Worm (Caenorhabditis elegans): ENCODE data around the gene mup-2.
A peak's percentile ranks its signal among the peaks of the same experiment; 100 is the strongest.

Gene mup-2

DNA sequence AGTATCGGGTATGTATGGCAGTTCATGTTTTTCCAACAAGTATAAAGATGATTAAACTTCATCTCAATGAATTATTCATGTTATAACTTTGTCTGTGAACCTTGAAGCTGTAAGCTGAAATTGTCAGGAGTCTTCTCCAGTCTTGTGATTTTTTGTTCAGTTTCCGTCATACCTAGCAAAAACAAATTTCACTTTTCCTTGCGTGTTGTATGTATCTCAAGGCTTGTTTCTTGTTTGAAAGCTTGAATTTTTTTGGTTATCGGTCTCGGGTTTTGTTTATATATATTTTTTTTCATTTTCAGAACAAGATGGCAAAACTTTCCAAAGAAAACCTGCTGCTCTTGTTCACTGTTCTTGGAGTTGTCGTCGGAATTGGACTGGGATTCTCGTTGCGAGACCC is 6.9 kb downstream of the mup-2 start, which contains the start of gene glt-4:
Gene glt-4 (plus strand): TSS at position 301 of the 400 bp plus-strand sequence.
- TF ChIP-seq nhr-237 (tag; optimal IDR thresholded peaks at IDR 0.05): no peak
- TF ChIP-seq unc-55 (GFP tag; optimal IDR thresholded peaks at IDR 0.05): no peak
- no peak for TF ChIP-seq alr-1 (tag; optimal IDR thresholded peaks at IDR 0.05)
- no peak for TF ChIP-seq unc-62 (GFP tag; optimal IDR thresholded peaks at IDR 0.05)
- no peak for TF ChIP-seq ZK546.5 (tag; optimal IDR thresholded peaks at IDR 0.05)
- TF ChIP-seq sma-9 (GFP tag; optimal IDR thresholded peaks at IDR 0.05): no peak
- no peak for TF ChIP-seq sma-9 (tag; optimal IDR thresholded peaks at IDR 0.05)
- TF ChIP-seq lin-39 (tag; optimal IDR thresholded peaks at IDR 0.05): no peak
- TF ChIP-seq egl-27 (tag; optimal IDR thresholded peaks at IDR 0.05): no peak
- no peak for TF ChIP-seq mbf-1 (tag; optimal IDR thresholded peaks at IDR 0.05)
- no peak for TF ChIP-seq aly-2 (tag; optimal IDR thresholded peaks at IDR 0.05)
- TF ChIP-seq nhr-129 (tag; optimal IDR thresholded peaks at IDR 0.05): no peak
- TF ChIP-seq ztf-11 (tag; optimal IDR thresholded peaks at IDR 0.05): no peak
- no peak for TF ChIP-seq ama-1 (optimal IDR thresholded peaks at IDR 0.05)
- no peak for TF ChIP-seq elt-3 (tag; optimal IDR thresholded peaks at IDR 0.05)
- TF ChIP-seq ztf-4 (tag; optimal IDR thresholded peaks at IDR 0.05): no peak
- no peak for TF ChIP-seq lsy-2 (tag; optimal IDR thresholded peaks at IDR 0.05)
- no peak for TF ChIP-seq ceh-82 (tag; optimal IDR thresholded peaks at IDR 0.05)
- no peak for TF ChIP-seq ztf-1 (GFP tag; conservative IDR thresholded peaks at IDR 0.05)

DNA sequence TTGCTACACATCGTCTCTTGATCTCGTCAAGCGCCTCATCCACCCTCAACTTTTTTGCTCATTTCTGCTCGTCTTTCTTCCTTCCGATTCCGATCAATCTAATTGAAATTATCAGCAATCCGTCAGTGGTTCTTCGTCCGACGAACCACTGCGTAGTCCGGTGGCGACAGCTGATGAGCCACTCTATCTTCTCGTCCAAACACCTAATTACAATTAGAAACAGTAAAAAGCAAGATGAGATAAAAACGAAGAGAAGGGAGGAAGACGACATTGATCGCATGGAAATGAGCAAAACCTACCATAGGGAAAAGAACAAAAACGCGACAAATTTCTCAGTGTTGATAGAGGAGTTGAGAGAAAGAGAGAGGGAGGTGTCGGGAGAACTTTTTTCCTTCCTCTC is 10.6 kb downstream of the mup-2 start:
- no peak for TF ChIP-seq ztf-11 (tag; optimal IDR thresholded peaks at IDR 0.05)
- no peak for TF ChIP-seq nhr-129 (tag; optimal IDR thresholded peaks at IDR 0.05)
- no peak for TF ChIP-seq ZK546.5 (tag; optimal IDR thresholded peaks at IDR 0.05)
- TF ChIP-seq C34F6.9 (tag; optimal IDR thresholded peaks at IDR 0.05): peak; percentile 8
- no peak for TF ChIP-seq sma-3 (GFP tag; optimal IDR thresholded peaks at IDR 0.05)
- TF ChIP-seq ama-1 (optimal IDR thresholded peaks at IDR 0.05): no peak
- TF ChIP-seq lsy-2 (tag; optimal IDR thresholded peaks at IDR 0.05): peak in 1 of 2 experiments; percentile 5
- TF ChIP-seq nhr-21 (tag; optimal IDR thresholded peaks at IDR 0.05): no peak
- no peak for TF ChIP-seq lin-11 (tag; optimal IDR thresholded peaks at IDR 0.05)
- no peak for TF ChIP-seq nhr-11 (tag; optimal IDR thresholded peaks at IDR 0.05)
- no peak for TF ChIP-seq elt-1 (tag; optimal IDR thresholded peaks at IDR 0.05)
- peak; percentile 6 for TF ChIP-seq F13H6.1 (tag; optimal IDR thresholded peaks at IDR 0.05)
- no peak for TF ChIP-seq egl-27 (tag; optimal IDR thresholded peaks at IDR 0.05)
- no peak for TF ChIP-seq lin-13 (GFP tag; optimal IDR thresholded peaks at IDR 0.05)
- TF ChIP-seq alr-1 (tag; optimal IDR thresholded peaks at IDR 0.05): no peak
- TF ChIP-seq ceh-16 (tag; optimal IDR thresholded peaks at IDR 0.05): no peak
- TF ChIP-seq unc-39 (tag; optimal IDR thresholded peaks at IDR 0.05): no peak
- TF ChIP-seq peb-1 (tag; optimal IDR thresholded peaks at IDR 0.05): no peak
- no peak for TF ChIP-seq nhr-23 (tag; optimal IDR thresholded peaks at IDR 0.05)
- no peak for TF ChIP-seq ceh-82 (tag; optimal IDR thresholded peaks at IDR 0.05)
- TF ChIP-seq unc-62 (GFP tag; optimal IDR thresholded peaks at IDR 0.05): no peak
- no peak for TF ChIP-seq crh-2 (tag; optimal IDR thresholded peaks at IDR 0.05)

DNA sequence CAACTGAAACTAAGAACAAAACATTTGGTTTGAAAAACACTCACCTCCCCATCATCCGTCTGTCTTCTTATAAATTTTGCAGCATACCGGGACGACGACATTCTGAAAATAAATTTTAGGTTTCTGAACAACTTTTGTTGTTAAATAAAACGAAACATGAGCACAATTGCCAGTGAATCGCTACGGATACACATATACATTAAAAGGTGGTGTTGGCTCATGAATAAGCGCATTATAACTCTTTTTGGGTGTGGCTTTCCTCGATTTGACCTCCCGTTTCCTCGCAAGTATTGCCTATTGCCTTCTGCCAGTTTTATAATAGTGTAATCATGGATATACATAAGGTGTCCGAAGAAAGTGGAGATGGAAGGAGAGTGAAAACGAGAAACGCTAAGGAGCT is 18.5 kb downstream of the mup-2 start, which contains the start of gene igcm-2:
Gene igcm-2 (minus strand): TSS at position 101 of the 400 bp plus-strand sequence.
- no peak for TF ChIP-seq blmp-1 (tag; optimal IDR thresholded peaks at IDR 0.05; ENCODE audit: insufficient read depth)
- TF ChIP-seq skn-1 (tag; optimal IDR thresholded peaks at IDR 0.05): no peak
- no peak for TF ChIP-seq unc-39 (tag; optimal IDR thresholded peaks at IDR 0.05)
- no peak for TF ChIP-seq ztf-11 (tag; optimal IDR thresholded peaks at IDR 0.05)
- no peak for TF ChIP-seq ceh-82 (tag; optimal IDR thresholded peaks at IDR 0.05)
- TF ChIP-seq alr-1 (tag; optimal IDR thresholded peaks at IDR 0.05): no peak
- TF ChIP-seq nhr-10 (tag; optimal IDR thresholded peaks at IDR 0.05): no peak
- TF ChIP-seq nhr-12 (tag; optimal IDR thresholded peaks at IDR 0.05): no peak
- no peak for TF ChIP-seq F13H6.1 (tag; optimal IDR thresholded peaks at IDR 0.05)
- TF ChIP-seq mdl-1 (tag; optimal IDR thresholded peaks at IDR 0.05): no peak

DNA sequence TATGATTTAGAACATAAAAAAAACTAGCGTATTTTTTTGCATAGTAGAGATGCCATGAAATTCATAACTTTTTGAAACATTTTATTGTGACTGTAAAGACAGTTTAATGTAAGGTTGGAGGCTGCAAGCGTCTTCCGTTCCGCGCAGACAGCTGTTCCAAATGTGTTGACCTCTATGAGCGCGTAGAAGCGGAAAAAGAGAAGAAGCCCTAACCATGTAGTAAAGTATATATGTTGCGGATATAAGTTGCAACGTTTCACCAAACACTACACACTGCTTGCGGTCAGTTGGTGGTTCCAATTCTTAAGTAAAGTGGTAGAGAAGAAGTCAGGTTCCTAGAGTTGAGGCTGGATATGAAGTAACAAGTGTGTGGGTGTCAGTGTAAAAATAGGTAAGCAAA is 21.4 kb downstream of the mup-2 start:
- TF ChIP-seq sma-9 (GFP tag; optimal IDR thresholded peaks at IDR 0.05): no peak
- TF ChIP-seq sma-9 (tag; optimal IDR thresholded peaks at IDR 0.05): no peak
- no peak for TF ChIP-seq mdl-1 (tag; optimal IDR thresholded peaks at IDR 0.05)
- TF ChIP-seq alr-1 (tag; optimal IDR thresholded peaks at IDR 0.05): no peak
- TF ChIP-seq unc-62 (GFP tag; optimal IDR thresholded peaks at IDR 0.05): no peak
- no peak for TF ChIP-seq sma-3 (GFP tag; optimal IDR thresholded peaks at IDR 0.05)
- no peak for TF ChIP-seq nhr-25 (tag; optimal IDR thresholded peaks at IDR 0.05)
